Worm (Caenorhabditis elegans) whole organism, L1 larva: Measurements from ENCODE around the gene fbxa-32.

Experiments
- C04F5.9 ChIP-seq: sonication (generic microtip); optimal IDR thresholded peaks from 2 replicates; lab custom pipeline; 2016; ENCODE audit warnings: missing genetic modification characterization, missing compliant biosample characterization
- blmp-1 ChIP-seq: fragments of 150-350 bp; optimal IDR thresholded peaks from 2 replicates; lab custom pipeline; 2014; ENCODE audit warnings: missing biosample characterization, missing genetic modification characterization
- ceh-82 ChIP-seq, 3 experiments: fragments of 150-350 bp in 1 of 3; sonication (generic microtip) in 2 of 3; optimal IDR thresholded peaks; 2 replicates each; lab custom pipeline; 2014 to 2017; ENCODE audit warnings: missing biosample characterization in 3 of 3, missing genetic modification characterization in 3 of 3
- ceh-90 ChIP-seq: sonication (generic microtip); optimal IDR thresholded peaks from 2 replicates; lab custom pipeline; 2016; ENCODE audit warnings: missing genetic modification characterization, missing compliant biosample characterization
- dpl-1 ChIP-seq, 3 experiments: fragments of 150-350 bp in 2 of 3; sonication (generic microtip) in 1 of 3; optimal IDR thresholded peaks; 2 replicates each; lab custom pipeline; 2014 to 2017; ENCODE audit warnings: missing biosample characterization in 3 of 3, missing genetic modification characterization in 3 of 3, missing genetic modification reagents in 3 of 3
- efl-1 ChIP-seq, 4 experiments: fragments of 150-350 bp; optimal IDR thresholded peaks in 3 of 4; peaks in 1 of 4; 1 replicate in 1 of 4; 2 replicates in 3 of 4; lab custom pipeline; 2014; ENCODE audit warnings: missing biosample characterization in 2 of 4, missing genetic modification characterization in 2 of 4, missing genetic modification reagents in 2 of 4
- egl-27 ChIP-seq, 2 experiments: fragments of 150-350 bp in 1 of 2; sonication (generic microtip); optimal IDR thresholded peaks; 3 replicates each; lab custom pipeline; 2017 to 2018; ENCODE audit warnings: missing biosample characterization in 2 of 2, missing genetic modification characterization in 2 of 2, missing genetic modification reagents in 2 of 2
- elt-2 ChIP-seq: sonication (generic microtip); optimal IDR thresholded peaks from 2 replicates; lab custom pipeline; 2016; ENCODE audit warnings: missing genetic modification characterization, mild to moderate bottlenecking, inconsistent platforms, missing compliant biosample characterization, missing genetic modification reagents
- elt-3 ChIP-seq, 6 experiments: fragments of 150-350 bp in 1 of 6; sonication (generic microtip); optimal IDR thresholded peaks; 2 replicates each; lab custom pipeline; 2017 to 2018; ENCODE audit warnings: missing biosample characterization in 6 of 6, missing genetic modification characterization in 6 of 6, inconsistent platforms in 1 of 6
- grh-1 ChIP-seq: fragments of 200-800 bp; sonication (Bioruptor generic); IDR thresholded peaks from 2 replicates; pipeline ENCODE4 v1.3.6; 2022; ENCODE audit warnings: missing genetic modification reagents, missing genetic modification characterization, missing compliant biosample characterization
- hlh-17 ChIP-seq: fragments of 200-800 bp; sonication (Bioruptor generic); optimal IDR thresholded peaks from 2 replicates; lab custom pipeline; 2018; ENCODE audit warnings: missing genetic modification characterization, mild to moderate bottlenecking, missing compliant biosample characterization, moderate library complexity, borderline replicate concordance
- jun-1 ChIP-seq: fragments of 150-350 bp; optimal IDR thresholded peaks from 2 replicates; lab custom pipeline; 2014; ENCODE audit warnings: missing biosample characterization, missing genetic modification reagents, missing genetic modification characterization
- lin-13 ChIP-seq: fragments of 150-350 bp; optimal IDR thresholded peaks from 2 replicates; lab custom pipeline; 2014; ENCODE audit warnings: missing biosample characterization, missing genetic modification reagents, missing genetic modification characterization
- lin-14 ChIP-seq: fragments of 200-800 bp; sonication (Bioruptor generic); optimal IDR thresholded peaks from 2 replicates; lab custom pipeline; 2018; ENCODE audit warnings: mild to moderate bottlenecking, missing genetic modification characterization, moderate library complexity, missing compliant biosample characterization
- lin-35 ChIP-seq, 2 experiments: fragments of 150-350 bp; optimal IDR thresholded peaks; 2 replicates each; lab custom pipeline; 2014; ENCODE audit warnings: missing biosample characterization in 2 of 2, missing genetic modification characterization in 2 of 2, missing genetic modification reagents in 2 of 2
- lsy-2 ChIP-seq, 2 experiments: fragments of 150-350 bp; optimal IDR thresholded peaks; 2 replicates each; lab custom pipeline; 2014; ENCODE audit warnings: missing biosample characterization in 2 of 2, missing genetic modification characterization in 2 of 2
- mab-9 ChIP-seq: fragments of 200-800 bp; sonication (Bioruptor generic); IDR thresholded peaks from 2 replicates; pipeline ENCODE4 v1.3.6; 2022; ENCODE audit warnings: missing genetic modification reagents, missing genetic modification characterization, missing compliant biosample characterization
- mdl-1 ChIP-seq, 2 experiments: fragments of 150-350 bp; optimal IDR thresholded peaks; 2 replicates each; lab custom pipeline; 2014 to 2017; ENCODE audit warnings: missing biosample characterization in 2 of 2, missing genetic modification characterization in 2 of 2, inconsistent platforms in 1 of 2
- mef-2 ChIP-seq: fragments of 150-350 bp; optimal IDR thresholded peaks from 2 replicates; lab custom pipeline; 2014; ENCODE audit warnings: missing biosample characterization, missing genetic modification characterization
- mep-1 ChIP-seq: fragments of 150-350 bp; optimal IDR thresholded peaks from 2 replicates; lab custom pipeline; 2014; ENCODE audit warnings: missing biosample characterization, missing genetic modification characterization
- nhr-11 ChIP-seq: fragments of 150-350 bp; optimal IDR thresholded peaks from 2 replicates; lab custom pipeline; 2014; ENCODE audit warnings: missing biosample characterization, missing genetic modification characterization
- nhr-19 ChIP-seq: fragments of 200-800 bp; sonication (Bioruptor generic); conservative IDR thresholded peaks from 2 replicates; pipeline ENCODE4 v1.3.6; 2022; ENCODE audit warnings: missing genetic modification characterization, missing compliant biosample characterization
- nhr-20 ChIP-seq: sonication (generic microtip); optimal IDR thresholded peaks from 2 replicates; lab custom pipeline; 2016; ENCODE audit warnings: mild to moderate bottlenecking, missing genetic modification characterization, missing compliant biosample characterization
- nhr-237 ChIP-seq: fragments of 150-350 bp; optimal IDR thresholded peaks from 2 replicates; lab custom pipeline; 2014; ENCODE audit warnings: missing biosample characterization, missing genetic modification characterization
- nhr-47 ChIP-seq: sonication (generic microtip); optimal IDR thresholded peaks from 2 replicates; lab custom pipeline; 2016; ENCODE audit warnings: mild to moderate bottlenecking, missing genetic modification characterization, moderate library complexity, missing compliant biosample characterization
- nhr-71 ChIP-seq: sonication (generic microtip); optimal IDR thresholded peaks from 2 replicates; lab custom pipeline; 2016; ENCODE audit warnings: mild to moderate bottlenecking, missing genetic modification characterization, moderate library complexity, missing compliant biosample characterization
- nhr-85 ChIP-seq: sonication (generic microtip); peaks from one replicate; lab custom pipeline; 2016; ENCODE audit warnings: missing genetic modification characterization, inconsistent platforms, missing compliant biosample characterization
- skn-1 ChIP-seq: fragments of 150-350 bp; optimal IDR thresholded peaks from 2 replicates; lab custom pipeline; 2014; ENCODE audit warnings: missing biosample characterization, missing genetic modification characterization
- snu-23 ChIP-seq: sonication (generic microtip); optimal IDR thresholded peaks from 2 replicates; lab custom pipeline; 2016; ENCODE audit warnings: missing genetic modification characterization, missing compliant biosample characterization
- sup-37 ChIP-seq: fragments of 200-800 bp; sonication (Bioruptor generic); optimal IDR thresholded peaks from 2 replicates; lab custom pipeline; 2018; ENCODE audit warnings: mild to moderate bottlenecking, missing genetic modification characterization, missing compliant biosample characterization
- swsn-7 ChIP-seq: sonication (generic microtip); optimal IDR thresholded peaks from 2 replicates; lab custom pipeline; 2016; ENCODE audit warnings: missing genetic modification characterization, missing compliant biosample characterization
- unc-130 ChIP-seq: fragments of 150-350 bp; optimal IDR thresholded peaks from 2 replicates; lab custom pipeline; 2017; ENCODE audit warnings: missing biosample characterization, missing genetic modification characterization, inconsistent platforms
- unc-30 ChIP-seq: sonication (generic microtip); optimal IDR thresholded peaks from 2 replicates; lab custom pipeline; 2017; ENCODE audit warnings: missing biosample characterization, missing genetic modification characterization
- unc-62 ChIP-seq: fragments of 150-350 bp; optimal IDR thresholded peaks from 2 replicates; lab custom pipeline; 2014; ENCODE audit warnings: missing biosample characterization, missing genetic modification reagents, missing genetic modification characterization
- unc-98 ChIP-seq: fragments of 200-800 bp; sonication (Bioruptor generic); IDR thresholded peaks from 2 replicates; pipeline ENCODE4 v1.3.6; 2022; ENCODE audit warnings: missing genetic modification characterization, missing compliant biosample characterization
- xbp-1 ChIP-seq: sonication (generic microtip); optimal IDR thresholded peaks from 2 replicates; lab custom pipeline; 2016; ENCODE audit warnings: missing genetic modification characterization, missing compliant biosample characterization
- zag-1 ChIP-seq: fragments of 150-350 bp; optimal IDR thresholded peaks from 2 replicates; lab custom pipeline; 2014; ENCODE audit warnings: missing biosample characterization, missing genetic modification characterization
- zip-4 ChIP-seq: fragments of 200-800 bp; sonication (Bioruptor generic); optimal IDR thresholded peaks from 2 replicates; lab custom pipeline; 2018; ENCODE audit warnings: mild to moderate bottlenecking, missing genetic modification characterization, moderate library complexity, missing compliant biosample characterization
- ztf-11 ChIP-seq, 2 experiments: sonication (generic microtip); optimal IDR thresholded peaks; 2 replicates each; lab custom pipeline; 2016 to 2017; ENCODE audit warnings: missing genetic modification characterization in 2 of 2, missing biosample characterization in 1 of 2, missing compliant biosample characterization in 1 of 2

fbxa-32 gene

ce11 chrIII:1248335-1248734, 20.7 kb downstream of the fbxa-32 start:
- TF ChIP-seq hlh-17 (no peak), nhr-85 (tag; lab: Kevin White, UChicago) (peak; percentile 59), unc-130 (tag; lab: Kevin White, UChicago) (no peak), nhr-11 (tag; lab: Kevin White, UChicago) (no peak), C04F5.9 (tag; lab: Kevin White, UChicago) (no peak), ceh-90 (tag; lab: Kevin White, UChicago) (no peak), unc-62 (GFP tag; lab: Kevin White, UChicago) (no peak)

- TF ChIP-seq efl-1 (optimal IDR thresholded peaks at IDR 0.05; lab: Kevin White, UChicago) (peak; percentile 49 to 64), efl-1 (GFP tag; optimal IDR thresholded peaks at IDR 0.05 in 1 of 2; lab: Kevin White, UChicago) (peak; percentile 26 to 92), unc-98 (no peak), nhr-47 (tag; lab: Kevin White, UChicago) (peak; percentile 37), mab-9 (GFP tag; lab: Robert Waterston, UW) (no peak), elt-3 (tag; optimal IDR thresholded peaks at IDR 0.05; lab: Kevin White, UChicago) (peak in 1 of 6 experiments; percentile 19), mef-2 (tag; lab: Kevin White, UChicago) (no peak), skn-1 (peak; percentile 81), blmp-1 (tag; lab: Kevin White, UChicago) (no peak), zip-4 (GFP tag; lab: Kevin White, UChicago) (peak; percentile 2), lin-35 (GFP tag; optimal IDR thresholded peaks at IDR 0.05; lab: Kevin White, UChicago) (peak; percentile 26 to 47), lin-13 (GFP tag; lab: Kevin White, UChicago) (peak; percentile 20), nhr-11 (tag; lab: Kevin White, UChicago) (peak; percentile 15), ceh-82 (tag; optimal IDR thresholded peaks at IDR 0.05; lab: Kevin White, UChicago) (peak in 1 of 3 experiments; percentile 35), lin-14 (GFP tag; lab: Kevin White, UChicago) (peak; percentile 61), swsn-7 (tag; lab: Kevin White, UChicago) (peak; percentile 10), dpl-1 (GFP tag; optimal IDR thresholded peaks at IDR 0.05; lab: Kevin White, UChicago) (peak in 2 of 3 experiments; percentile 7 to 21), lsy-2 (tag; optimal IDR thresholded peaks at IDR 0.05; lab: Kevin White, UChicago) (peak; percentile 30 to 64), mdl-1 (tag; optimal IDR thresholded peaks at IDR 0.05; lab: Kevin White, UChicago) (peak in 1 of 2 experiments; percentile 26), nhr-71 (tag; lab: Kevin White, UChicago) (peak; percentile 42), snu-23 (GFP tag; lab: Kevin White, UChicago) (peak; percentile 27), jun-1 (tag; lab: Kevin White, UChicago) (peak; percentile 28), nhr-19 (GFP tag; lab: Robert Waterston, UW) (no peak)
- TF ChIP-seq, all 84 proteins: peak for 17
Measured at ce11 chrIII:1243199-1243598, 25.9 kb downstream of the fbxa-32 start, which contains the start of gene fbxa-63. Gene fbxa-63 (plus strand): TSS chrIII:1243508.

- no peak for TF ChIP-seq blmp-1 (tag; lab: Kevin White, UChicago)
- TF ChIP-seq egl-27 (tag; optimal IDR thresholded peaks at IDR 0.05; lab: Kevin White, UChicago), result no peak
- peak; percentile 67 for TF ChIP-seq nhr-85 (tag; lab: Kevin White, UChicago)
Measured at ce11 chrIII:1238704-1239103, 30.4 kb downstream of the fbxa-32 start, which contains the start of gene fbxa-61. Gene fbxa-61 (plus strand): TSS chrIII:1239048.

ce11 chrIII:1231186-1231585, 37.9 kb downstream of the fbxa-32 start:
- TF ChIP-seq zip-4 (GFP tag; lab: Kevin White, UChicago) (no peak), unc-30 (no peak), grh-1 (GFP tag; lab: Robert Waterston, UW) (no peak), elt-2 (no peak), nhr-20 (tag; lab: Kevin White, UChicago) (no peak), efl-1 (optimal IDR thresholded peaks at IDR 0.05; lab: Kevin White, UChicago) (no peak), efl-1 (GFP tag; optimal IDR thresholded peaks at IDR 0.05 in 1 of 2; lab: Kevin White, UChicago) (no peak), ztf-11 (tag; optimal IDR thresholded peaks at IDR 0.05; lab: Kevin White, UChicago) (no peak), snu-23 (GFP tag; lab: Kevin White, UChicago) (no peak), xbp-1 (tag; lab: Kevin White, UChicago) (no peak), zag-1 (tag; lab: Kevin White, UChicago) (no peak), sup-37 (GFP tag; lab: Kevin White, UChicago) (no peak), nhr-237 (tag; lab: Kevin White, UChicago) (no peak), ceh-82 (tag; optimal IDR thresholded peaks at IDR 0.05; lab: Kevin White, UChicago) (no peak), mep-1 (tag; lab: Kevin White, UChicago) (no peak)
